Worm (Caenorhabditis elegans) whole organism, midembryonic: ENCODE measurements around the gene msp-59.

ENCODE experiments used
- T22C8.4 ChIP-seq: fragments of 200-800 bp; sonication (Bioruptor generic); IDR thresholded peaks from 2 replicates; pipeline ENCODE4 v1.3.6; 2022; ENCODE audit warnings: missing genetic modification characterization, missing compliant biosample characterization
- flt-1 ChIP-seq: fragments of 200-800 bp; sonication (Bioruptor generic); IDR thresholded peaks from 2 replicates; pipeline ENCODE4 v1.3.6; 2022; ENCODE audit warnings: missing genetic modification characterization, missing compliant biosample characterization
- klf-2 ChIP-seq: fragments of 200-800 bp; sonication (Bioruptor generic); conservative IDR thresholded peaks from 2 replicates; pipeline ENCODE4 v1.3.6; 2022; ENCODE audit warnings: missing genetic modification reagents, missing genetic modification characterization, missing compliant biosample characterization
- med-1 ChIP-seq: sonication (generic microtip); optimal IDR thresholded peaks from 2 replicates; lab custom pipeline; 2017; ENCODE audit warnings: missing genetic modification characterization, mild to moderate bottlenecking, missing compliant biosample characterization, antibody characterized with exemption, missing genetic modification reagents; ENCODE audit not compliant: insufficient read depth
- tab-1 ChIP-seq: fragments of 200-800 bp; sonication (Bioruptor generic); IDR thresholded peaks from 2 replicates; pipeline ENCODE4 v1.3.6; 2022; ENCODE audit warnings: missing genetic modification characterization, missing compliant biosample characterization
- ztf-23 ChIP-seq: fragments of 200-800 bp; sonication (Bioruptor generic); IDR thresholded peaks from 2 replicates; pipeline ENCODE4 v1.3.6; 2022; ENCODE audit warnings: missing genetic modification reagents, missing genetic modification characterization, missing compliant biosample characterization
- ztf-29 ChIP-seq: fragments of 200-800 bp; sonication (Bioruptor generic); IDR thresholded peaks from 2 replicates; pipeline ENCODE4 v1.3.6; 2022; ENCODE audit warnings: missing genetic modification reagents, missing genetic modification characterization, missing compliant biosample characterization

- TF ChIP-seq klf-2: no peak
- TF ChIP-seq flt-1 (GFP tag; lab: Robert Waterston, UW): no peak
- TF ChIP-seq ztf-23 (GFP tag; lab: Robert Waterston, UW): no peak
- no peak for TF ChIP-seq med-1 (GFP tag; lab: Kevin White, UChicago)
- TF ChIP-seq tab-1: no peak
- no peak for TF ChIP-seq T22C8.4 (GFP tag; lab: Robert Waterston, UW)
- TF ChIP-seq ztf-29 (GFP tag; lab: Robert Waterston, UW): no peak
Observed at ce11 chrIV:5309742-5310141, 3.2 kb downstream of the msp-59 start, which contains the start of gene ZK354.3.
